Fruit fly (Drosophila melanogaster): ENCODE results near the gene CG3106.

The CG3106 gene

dm6 chrX:9644828-9645227 lies 17.9 kb downstream of the CG3106 start (continued):
- TF ChIP-seq topi (GFP tag; optimal IDR thresholded peaks at IDR 0.05) (peak; percentile 4), fd59A (GFP tag; optimal IDR thresholded peaks at IDR 0.05) (no peak), Eip93F (GFP tag; optimal IDR thresholded peaks at IDR 0.05) (no peak)

- TF ChIP-seq CG8119 (GFP tag; IDR thresholded peaks at IDR 0.05) = no peak
- no peak for TF ChIP-seq net (GFP tag; optimal IDR thresholded peaks at IDR 0.05)
- no peak for TF ChIP-seq Sox102F (GFP tag; optimal IDR thresholded peaks at IDR 0.05)
- peak; percentile 10 for TF ChIP-seq acj6 (GFP tag; optimal IDR thresholded peaks at IDR 0.05)
- no peak for TF ChIP-seq CG9139 (GFP tag; optimal IDR thresholded peaks at IDR 0.05)
- no peak for TF ChIP-seq CG3919 (GFP tag; optimal IDR thresholded peaks at IDR 0.05)
- TF ChIP-seq esn (GFP tag; optimal IDR thresholded peaks at IDR 0.05) = peak; percentile 26
- peak; percentile 66 for TF ChIP-seq Eip78C (GFP tag)
- no peak for TF ChIP-seq fd59A (GFP tag; optimal IDR thresholded peaks at IDR 0.05)
- no peak for TF ChIP-seq dsx (GFP tag; optimal IDR thresholded peaks at IDR 0.05; ENCODE audit: poor library complexity, severe bottlenecking)
- no peak for TF ChIP-seq spab (GFP tag; optimal IDR thresholded peaks at IDR 0.05)
- TF ChIP-seq cyc (GFP tag; optimal IDR thresholded peaks at IDR 0.05) = no peak
- no peak for TF ChIP-seq CG32006 (GFP tag; optimal IDR thresholded peaks at IDR 0.05)
- TF ChIP-seq svp (GFP tag) = peak; percentile 82
- no peak for TF ChIP-seq Hr38 (GFP tag; optimal IDR thresholded peaks at IDR 0.05)
- TF ChIP-seq Sox14 (GFP tag; optimal IDR thresholded peaks at IDR 0.05) = no peak
- TF ChIP-seq Met (GFP tag; optimal IDR thresholded peaks at IDR 0.05) = peak; percentile 40
- TF ChIP-seq Gug (GFP tag; IDR thresholded peaks at IDR 0.05) = no peak
- TF ChIP-seq CG11294 (GFP tag; IDR thresholded peaks at IDR 0.05) = no peak
- TF ChIP-seq CG34406 (GFP tag; optimal IDR thresholded peaks at IDR 0.05) = no peak
- TF ChIP-seq CG6163 (GFP tag; IDR thresholded peaks at IDR 0.05) = no peak
- peak; percentile 28 for TF ChIP-seq Smox (GFP tag; optimal IDR thresholded peaks at IDR 0.05)
- TF ChIP-seq CG16779 (tag; optimal IDR thresholded peaks at IDR 0.05) = no peak
- TF ChIP-seq Hr4 (GFP tag; optimal IDR thresholded peaks at IDR 0.05) = no peak
- peak; percentile 14 for TF ChIP-seq CG31627 (GFP tag; optimal IDR thresholded peaks at IDR 0.05)
- no peak for TF ChIP-seq CG11762 (GFP tag; optimal IDR thresholded peaks at IDR 0.05; ENCODE audit: insufficient read depth)
- peak; percentile 14 for TF ChIP-seq CG8632 (GFP tag; optimal IDR thresholded peaks at IDR 0.05)
- TF ChIP-seq CG8319 (GFP tag; optimal IDR thresholded peaks at IDR 0.05) = no peak
- TF ChIP-seq Sox15 (GFP tag; optimal IDR thresholded peaks at IDR 0.05) = no peak
- no peak for TF ChIP-seq CG1621 (tag; optimal IDR thresholded peaks at IDR 0.05)
- TF ChIP-seq vri (GFP tag; optimal IDR thresholded peaks at IDR 0.05) = no peak
- no peak for TF ChIP-seq CG6276 (GFP tag; optimal IDR thresholded peaks at IDR 0.05)
- no peak for TF ChIP-seq Eip75B (GFP tag; optimal IDR thresholded peaks at IDR 0.05)
- TF ChIP-seq ss (GFP tag; optimal IDR thresholded peaks at IDR 0.05) = no peak
- no peak for TF ChIP-seq Ets21C (GFP tag; optimal IDR thresholded peaks at IDR 0.05)
- TF ChIP-seq CG10669 (GFP tag; optimal IDR thresholded peaks at IDR 0.05) = no peak
- TF ChIP-seq CG10631 (GFP tag; optimal IDR thresholded peaks at IDR 0.05) = peak; percentile 3
- no peak for TF ChIP-seq CG3032 (tag; optimal IDR thresholded peaks at IDR 0.05)
- TF ChIP-seq topi (GFP tag; optimal IDR thresholded peaks at IDR 0.05) = peak; percentile 7
- TF ChIP-seq CG7368 (GFP tag; optimal IDR thresholded peaks at IDR 0.05) = no peak
- no peak for TF ChIP-seq eg (GFP tag; IDR thresholded peaks at IDR 0.05)
- no peak for TF ChIP-seq achi (GFP tag; optimal IDR thresholded peaks at IDR 0.05)
- TF ChIP-seq fkh (GFP tag; optimal IDR thresholded peaks at IDR 0.05) = peak; percentile 53
- no peak for TF ChIP-seq Blimp-1 (GFP tag; optimal IDR thresholded peaks at IDR 0.05)
- TF ChIP-seq CG4318 (GFP tag; optimal IDR thresholded peaks at IDR 0.05) = no peak
- no peak for TF ChIP-seq salr (GFP tag; optimal IDR thresholded peaks at IDR 0.05)
- no peak for TF ChIP-seq lz (GFP tag; optimal IDR thresholded peaks at IDR 0.05)
- no peak for TF ChIP-seq Eip93F (GFP tag; optimal IDR thresholded peaks at IDR 0.05)
- TF ChIP-seq CG11902 (GFP tag; optimal IDR thresholded peaks at IDR 0.05) = no peak
- TF ChIP-seq CG6792 (GFP tag; optimal IDR thresholded peaks at IDR 0.05) = no peak
Measured at dm6 chrX:9641184-9641772, 21.4 kb downstream of the CG3106 start.
